Comparison of ENCODE assay signal across 3 worm cellular contexts in the genomic region with DNA sequence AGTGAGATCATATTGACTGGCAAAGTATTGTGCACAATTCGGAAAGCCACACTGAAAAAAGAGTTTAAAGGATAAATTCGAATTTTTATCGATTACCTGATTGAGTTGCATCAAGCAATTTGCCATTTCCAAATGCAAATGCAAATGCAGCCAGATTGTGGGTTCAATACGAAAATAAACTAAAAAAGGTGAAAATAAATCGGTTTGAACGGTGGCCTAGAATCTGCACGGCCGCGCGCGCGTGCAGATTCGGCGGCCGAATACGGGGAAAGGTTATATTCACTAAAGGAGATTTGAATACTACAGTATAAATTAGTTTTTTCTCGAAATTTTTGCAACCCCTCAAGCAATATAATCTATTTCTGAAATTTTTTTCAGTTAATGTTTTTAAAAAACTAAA.
TF ChIP-seq lines count a peak whose summit lies in the region.

A gene (minus strand): TSS at position 184 of the 400 bp plus-strand sequence.

TF ChIP-seq in whole organism, L1 larva, 84 proteins besides CTCF, POLR2A, EP300 and RAD21 (continued from another document):
- peak in 1 of 2 experiments; percentile 14 for TF ChIP-seq ztf-11 (tag; optimal IDR thresholded peaks at IDR 0.05; lab: Kevin White, UChicago)
- TF ChIP-seq elt-2 (tag; optimal IDR thresholded peaks at IDR 0.05; lab: Kevin White, UChicago): no peak
- TF ChIP-seq tbx-2 (tag; optimal IDR thresholded peaks at IDR 0.05; lab: Kevin White, UChicago): peak; percentile 16
- TF ChIP-seq mep-1 (tag; optimal IDR thresholded peaks at IDR 0.05; lab: Kevin White, UChicago): peak; percentile 49
- TF ChIP-seq lin-13 (GFP tag; optimal IDR thresholded peaks at IDR 0.05; lab: Kevin White, UChicago): no peak
- peak; percentile 23 to 32 for TF ChIP-seq efl-1 (optimal IDR thresholded peaks at IDR 0.05; lab: Kevin White, UChicago)
- TF ChIP-seq efl-1 (GFP tag; optimal IDR thresholded peaks at IDR 0.05 in 1 of 2; lab: Kevin White, UChicago): peak in 1 of 2 experiments; percentile 52
- peak in 2 of 3 experiments; percentile 32 to 47 for TF ChIP-seq dpl-1 (GFP tag; optimal IDR thresholded peaks at IDR 0.05; lab: Kevin White, UChicago)
- TF ChIP-seq nhr-90 (tag; optimal IDR thresholded peaks at IDR 0.05; lab: Kevin White, UChicago; ENCODE audit: poor library complexity): no peak

TF ChIP-seq in whole organism, L2 larva, 48 proteins besides CTCF, POLR2A, EP300 and RAD21 (continued from another document):
- TF ChIP-seq unc-55 (GFP tag; optimal IDR thresholded peaks at IDR 0.05; lab: Kevin White, UChicago) (peak; percentile 18), sem-4 (tag; optimal IDR thresholded peaks at IDR 0.05; lab: Kevin White, UChicago) (no peak), sma-3 (GFP tag; optimal IDR thresholded peaks at IDR 0.05; lab: Kevin White, UChicago) (no peak)

TF ChIP-seq in whole organism, L4 larva, 104 proteins besides CTCF, POLR2A, EP300 and RAD21 (continued from another document):
- TF ChIP-seq ztf-11 (tag; optimal IDR thresholded peaks at IDR 0.05; lab: Kevin White, UChicago) (no peak), dpl-1 (GFP tag; optimal IDR thresholded peaks at IDR 0.05; lab: Kevin White, UChicago) (peak; percentile 44), F10B5.3 (tag; optimal IDR thresholded peaks at IDR 0.05; lab: Kevin White, UChicago) (no peak), mes-2 (tag; optimal IDR thresholded peaks at IDR 0.05; lab: Kevin White, UChicago; ENCODE audit: poor library complexity, severe bottlenecking) (peak; percentile 90), madf-9 (GFP tag; conservative IDR thresholded peaks at IDR 0.05; lab: Robert Waterston, UW) (no peak), daf-12 (tag; optimal IDR thresholded peaks at IDR 0.05; lab: Kevin White, UChicago) (no peak), lsy-2 (tag; optimal IDR thresholded peaks at IDR 0.05; lab: Kevin White, UChicago) (peak in 1 of 2 experiments; percentile 45), tra-1 (GFP tag; IDR thresholded peaks at IDR 0.05; lab: Robert Waterston, UW) (no peak), mdl-1 (tag; optimal IDR thresholded peaks at IDR 0.05; lab: Kevin White, UChicago) (no peak), zfp-2 (tag; optimal IDR thresholded peaks at IDR 0.05; lab: Kevin White, UChicago) (no peak), Y48G9A.11 (GFP tag; IDR thresholded peaks at IDR 0.05; lab: Robert Waterston, UW) (no peak), dmd-6 (GFP tag; IDR thresholded peaks at IDR 0.05; lab: Robert Waterston, UW) (no peak), daf-8 (GFP tag; IDR thresholded peaks at IDR 0.05; lab: Robert Waterston, UW) (no peak), madf-5 (GFP tag; IDR thresholded peaks at IDR 0.05; lab: Robert Waterston, UW) (no peak), dve-1 (tag; optimal IDR thresholded peaks at IDR 0.05; lab: Kevin White, UChicago; ENCODE audit: insufficient read depth) (peak; percentile 8), hif-1 (tag; optimal IDR thresholded peaks at IDR 0.05; lab: Kevin White, UChicago) (peak in 1 of 2 experiments; percentile 64), lin-38 (GFP tag; IDR thresholded peaks at IDR 0.05; lab: Robert Waterston, UW) (peak; percentile 37; the same call in 1 of the 2 replicates), zip-2 (tag; optimal IDR thresholded peaks at IDR 0.05; lab: Kevin White, UChicago) (no peak)
